Worm (Caenorhabditis elegans) whole organism, young adult: ENCODE measurements around the gene F42C5.4.

Source experiments
- B0336.3 ChIP-seq: fragments of 200-800 bp; sonication (Bioruptor generic); IDR thresholded peaks from 2 replicates; pipeline ENCODE4 v1.3.6; 2022; ENCODE audit warnings: missing genetic modification characterization, missing compliant biosample characterization
- C17E4.6 ChIP-seq: fragments of 200-800 bp; sonication (Bioruptor generic); IDR thresholded peaks from 2 replicates; pipeline ENCODE4 v1.3.6; 2022; ENCODE audit warnings: missing genetic modification reagents, missing genetic modification characterization, missing compliant biosample characterization
- F37B4.10 ChIP-seq: fragments of 200-800 bp; sonication (Bioruptor generic); IDR thresholded peaks from 2 replicates; pipeline ENCODE4 v1.3.6; 2022; ENCODE audit warnings: missing genetic modification characterization, missing compliant biosample characterization
- F39B2.1 ChIP-seq: fragments of 200-800 bp; sonication (Bioruptor generic); IDR thresholded peaks from 2 replicates; pipeline ENCODE4 v1.3.6; 2022; ENCODE audit warnings: missing genetic modification reagents, missing genetic modification characterization, missing compliant biosample characterization
- F57A8.1 ChIP-seq: fragments of 200-800 bp; sonication (Bioruptor generic); optimal IDR thresholded peaks from 2 replicates; lab custom pipeline; 2018; ENCODE audit warnings: mild to moderate bottlenecking, missing genetic modification characterization, moderate library complexity, missing compliant biosample characterization
- ama-1 ChIP-seq, 3 experiments: fragments of 150-350 bp in 1 of 3; sonication (generic microtip) in 2 of 3; optimal IDR thresholded peaks; 2 replicates each; lab custom pipeline; 2014 to 2018; ENCODE audit warnings: missing biosample characterization in 2 of 3, missing genetic modification characterization in 2 of 3, missing genetic modification reagents in 2 of 3
- ceh-58 ChIP-seq: fragments of 200-800 bp; sonication (Bioruptor generic); IDR thresholded peaks from 2 replicates; pipeline ENCODE4 v1.3.6; 2022; ENCODE audit warnings: missing genetic modification characterization, missing compliant biosample characterization
- fkh-3 ChIP-seq: sonication (generic microtip); optimal IDR thresholded peaks from 2 replicates; lab custom pipeline; 2016; ENCODE audit warnings: mild to moderate bottlenecking, missing genetic modification characterization, missing compliant biosample characterization
- hmg-1.2 ChIP-seq: fragments of 200-800 bp; sonication (Bioruptor generic); IDR thresholded peaks from 2 replicates; pipeline ENCODE4 v1.3.6; 2022; ENCODE audit warnings: missing genetic modification reagents, missing genetic modification characterization, missing compliant biosample characterization
- hsf-1 ChIP-seq: fragments of 200-800 bp; sonication (Bioruptor generic); IDR thresholded peaks from 2 replicates; pipeline ENCODE4 v1.3.6; 2022; ENCODE audit warnings: missing genetic modification reagents, missing genetic modification characterization, missing compliant biosample characterization
- let-526 ChIP-seq: fragments of 200-800 bp; sonication (Bioruptor generic); IDR thresholded peaks from 2 replicates; pipeline ENCODE4 v1.3.6; 2022; ENCODE audit warnings: missing genetic modification reagents, missing genetic modification characterization, missing compliant biosample characterization
- lsy-27 ChIP-seq: sonication (generic microtip); optimal IDR thresholded peaks from 2 replicates; lab custom pipeline; 2017; ENCODE audit warnings: missing genetic modification characterization, mild to moderate bottlenecking, missing compliant biosample characterization, antibody characterized with exemption, missing genotype, borderline replicate concordance; ENCODE audit not compliant: insufficient read depth
- pha-4 ChIP-seq: fragments of 150-350 bp; sonication (generic microtip); optimal IDR thresholded peaks from 2 replicates; lab custom pipeline; 2014; ENCODE audit warnings: missing biosample characterization, missing genetic modification reagents, missing genetic modification characterization
- tlf-1 ChIP-seq: fragments of 200-800 bp; sonication (Bioruptor generic); optimal IDR thresholded peaks from 2 replicates; lab custom pipeline; 2018; ENCODE audit warnings: mild to moderate bottlenecking, missing genetic modification characterization, missing compliant biosample characterization

- no peak for TF ChIP-seq B0336.3 (GFP tag; lab: Robert Waterston, UW)
- TF ChIP-seq ama-1 (optimal IDR thresholded peaks at IDR 0.05; lab: Kevin White, UChicago), result no peak
- TF ChIP-seq ama-1 (GFP tag; optimal IDR thresholded peaks at IDR 0.05; lab: Kevin White, UChicago), result no peak
- no peak for TF ChIP-seq ceh-58 (GFP tag; lab: Robert Waterston, UW)
- no peak for TF ChIP-seq F39B2.1
- no peak for TF ChIP-seq tlf-1
- TF ChIP-seq hmg-1.2 (GFP tag; lab: Robert Waterston, UW), result no peak
- no peak for TF ChIP-seq hsf-1
- TF ChIP-seq lsy-27 (tag; lab: Kevin White, UChicago), result no peak
- no peak for TF ChIP-seq pha-4
- TF ChIP-seq C17E4.6 (GFP tag; lab: Robert Waterston, UW), result no peak
- no peak for TF ChIP-seq F37B4.10 (GFP tag; lab: Robert Waterston, UW)
- TF ChIP-seq fkh-3 (tag; lab: Kevin White, UChicago), result no peak
- TF ChIP-seq F57A8.1 (GFP tag; lab: Kevin White, UChicago), result no peak
- no peak for TF ChIP-seq let-526 (GFP tag; lab: Robert Waterston, UW)
Observed at ce11 chrIV:7243913-7244312, 48.0 kb downstream of the F42C5.4 start, which contains the start of gene afmd-1.
